Fruit fly (Drosophila melanogaster): ENCODE results near the gene Gbeta13F.

The Gbeta13F gene

dm6 chrX:15887247-15887616 is 27.3 kb downstream of the Gbeta13F start, which contains the start of gene tay (continued):
- TF ChIP-seq sc (optimal IDR thresholded peaks at IDR 0.05) (no peak), sc (GFP tag; optimal IDR thresholded peaks at IDR 0.05) (no peak), CG14050 (GFP tag; IDR thresholded peaks at IDR 0.05) (no peak), CG4617 (GFP tag; optimal IDR thresholded peaks at IDR 0.05; ENCODE audit: borderline replicate concordance) (peak; percentile 43), ap (GFP tag; IDR thresholded peaks at IDR 0.05) (no peak), Doc3 (GFP tag; IDR thresholded peaks at IDR 0.05; ENCODE audit: partially characterized antibody) (no peak), odd (GFP tag; optimal IDR thresholded peaks at IDR 0.05) (no peak), CG11695 (GFP tag; IDR thresholded peaks at IDR 0.05) (no peak), wor (GFP tag; IDR thresholded peaks at IDR 0.05) (no peak), ci (GFP tag; IDR thresholded peaks at IDR 0.05) (no peak), Mrtf (GFP tag; IDR thresholded peaks at IDR 0.05) (no peak), gem (tag; optimal IDR thresholded peaks at IDR 0.05) (no peak), CG30431 (GFP tag; optimal IDR thresholded peaks at IDR 0.05) (no peak), CG32772 (GFP tag; IDR thresholded peaks at IDR 0.05) (no peak), CG6813 (GFP tag; optimal IDR thresholded peaks at IDR 0.05) (no peak), sna (GFP tag; IDR thresholded peaks at IDR 0.05; ENCODE audit: partially characterized antibody) (peak; percentile 34; the same call in 1 of the 2 replicates), CG8359 (GFP tag; optimal IDR thresholded peaks at IDR 0.05; ENCODE audit: borderline replicate concordance) (no peak), CG12769 (tag; optimal IDR thresholded peaks at IDR 0.05) (no peak), esg (GFP tag; conservative IDR thresholded peaks at IDR 0.05) (no peak), CG17612 (GFP tag; IDR thresholded peaks at IDR 0.05) (no peak), CG6765 (GFP tag; optimal IDR thresholded peaks at IDR 0.05) (no peak), dpn (GFP tag; optimal IDR thresholded peaks at IDR 0.05) (no peak), ab (GFP tag; optimal IDR thresholded peaks at IDR 0.05) (no peak), Bgb (GFP tag; IDR thresholded peaks at IDR 0.05; ENCODE audit: partially characterized antibody) (peak; percentile 84), NC2β (GFP tag; optimal IDR thresholded peaks at IDR 0.05) (peak; percentile 8), emc (GFP tag; optimal IDR thresholded peaks at IDR 0.05) (no peak), CG34376 (GFP tag; optimal IDR thresholded peaks at IDR 0.05) (no peak), caup (GFP tag; optimal IDR thresholded peaks at IDR 0.05; ENCODE audit: severe bottlenecking) (no peak), nerfin-2 (GFP tag; IDR thresholded peaks at IDR 0.05; ENCODE audit: partially characterized antibody) (peak; percentile 61; the same call in 1 of the 2 replicates), mam (GFP tag; optimal IDR thresholded peaks at IDR 0.05) (no peak), lola (GFP tag; optimal IDR thresholded peaks at IDR 0.05) (no peak), CG11723 (GFP tag; optimal IDR thresholded peaks at IDR 0.05) (peak; percentile 20), Mes4 (GFP tag; optimal IDR thresholded peaks at IDR 0.05) (no peak), ase (GFP tag; IDR thresholded peaks at IDR 0.05) (no peak), CG11456 (GFP tag; IDR thresholded peaks at IDR 0.05) (no peak), CG4360 (GFP tag; IDR thresholded peaks at IDR 0.05) (no peak), ind (GFP tag; optimal IDR thresholded peaks at IDR 0.05) (no peak), CG15601 (tag; optimal IDR thresholded peaks at IDR 0.05) (no peak), Bdp1 (GFP tag; optimal IDR thresholded peaks at IDR 0.05) (no peak), fd102C (GFP tag; optimal IDR thresholded peaks at IDR 0.05) (no peak), Gug (GFP tag; IDR thresholded peaks at IDR 0.05) (no peak; the same call in 3 of the 4 replicates), chn (GFP tag; optimal IDR thresholded peaks at IDR 0.05) (no peak), CG11696 (GFP tag; IDR thresholded peaks at IDR 0.05) (no peak), tna (GFP tag; IDR thresholded peaks at IDR 0.05; ENCODE audit: partially characterized antibody) (peak; percentile 56; the same call in 1 of the 2 replicates), E2f2 (GFP tag; IDR thresholded peaks at IDR 0.05) (peak; percentile 32; the same call in 1 of the 2 replicates), CG13287 (GFP tag; IDR thresholded peaks at IDR 0.05; ENCODE audit: partially characterized antibody) (peak; percentile 54), Vsx1 (GFP tag; optimal IDR thresholded peaks at IDR 0.05) (no peak), CG11085 (GFP tag; IDR thresholded peaks at IDR 0.05) (no peak), CG13624 (GFP tag; optimal IDR thresholded peaks at IDR 0.05) (no peak), CG7745 (tag; optimal IDR thresholded peaks at IDR 0.05) (no peak), CG16863 (GFP tag; optimal IDR thresholded peaks at IDR 0.05) (no peak)

All from whole organism, embryonic.